Fruit fly (Drosophila melanogaster): ENCODE data around the gene CG32121.

- TF ChIP-seq Myc (optimal IDR thresholded peaks at IDR 0.05) (no peak), usp (GFP tag; optimal IDR thresholded peaks at IDR 0.05) (no peak), dsf (GFP tag; optimal IDR thresholded peaks at IDR 0.05; ENCODE audit: borderline replicate concordance) (no peak), OdsH (GFP tag; optimal IDR thresholded peaks at IDR 0.05) (no peak), CrebA (GFP tag; optimal IDR thresholded peaks at IDR 0.05; ENCODE audit: borderline replicate concordance) (no peak), sage (GFP tag; optimal IDR thresholded peaks at IDR 0.05) (no peak), pan (optimal IDR thresholded peaks at IDR 0.05) (no peak), Rel (GFP tag; optimal IDR thresholded peaks at IDR 0.05) (no peak), Rel (tag; optimal IDR thresholded peaks at IDR 0.05) (no peak), Sp1 (GFP tag; optimal IDR thresholded peaks at IDR 0.05) (no peak)
These were observed 1.9 kb downstream of the CG32121 start for dm6 chr3L:13420212-13420611.
